Worm (Caenorhabditis elegans): Measurements from ENCODE around the gene C29F5.1.
A peak's percentile ranks its signal among the peaks of the same experiment; 100 is the strongest.

The C29F5.1 gene

ce11 chrII:6347341-6348118 lies 44.2 kb downstream of the C29F5.1 start, which contains the start of gene lgg-1:
lgg-1 (minus strand) TSS chrII:6347719.
- TF ChIP-seq elt-1 (tag; optimal IDR thresholded peaks at IDR 0.05) (no peak), crh-2 (tag; optimal IDR thresholded peaks at IDR 0.05) (peak; percentile 51), mab-5 (tag; optimal IDR thresholded peaks at IDR 0.05) (no peak), alr-1 (tag; optimal IDR thresholded peaks at IDR 0.05) (no peak), ama-1 (optimal IDR thresholded peaks at IDR 0.05) (peak; percentile 97), peb-1 (tag; optimal IDR thresholded peaks at IDR 0.05) (no peak), ZK546.5 (tag; optimal IDR thresholded peaks at IDR 0.05) (no peak), nhr-11 (tag; optimal IDR thresholded peaks at IDR 0.05) (no peak), fos-1 (tag; optimal IDR thresholded peaks at IDR 0.05) (peak; percentile 55), nhr-12 (tag; optimal IDR thresholded peaks at IDR 0.05) (no peak), nhr-6 (tag; optimal IDR thresholded peaks at IDR 0.05) (peak; percentile 48), mbf-1 (tag; optimal IDR thresholded peaks at IDR 0.05) (no peak), nhr-23 (tag; optimal IDR thresholded peaks at IDR 0.05) (no peak), lsy-2 (tag; optimal IDR thresholded peaks at IDR 0.05) (peak; percentile 36 to 59), R02D3.7 (tag; optimal IDR thresholded peaks at IDR 0.05) (no peak), ztf-11 (tag; optimal IDR thresholded peaks at IDR 0.05) (no peak), nhr-21 (tag; optimal IDR thresholded peaks at IDR 0.05) (peak; percentile 50), nhr-129 (tag; optimal IDR thresholded peaks at IDR 0.05) (peak; percentile 91), blmp-1 (tag; optimal IDR thresholded peaks at IDR 0.05; ENCODE audit: insufficient read depth) (peak; percentile 83), elt-3 (tag; optimal IDR thresholded peaks at IDR 0.05) (no peak), nhr-77 (tag; optimal IDR thresholded peaks at IDR 0.05) (no peak), F13H6.1 (tag; optimal IDR thresholded peaks at IDR 0.05) (no peak), ceh-82 (tag; optimal IDR thresholded peaks at IDR 0.05) (peak; percentile 28), skn-1 (tag; optimal IDR thresholded peaks at IDR 0.05) (no peak), ztf-4 (tag; optimal IDR thresholded peaks at IDR 0.05) (no peak), Y55F3AM.14 (GFP tag; optimal IDR thresholded peaks at IDR 0.05) (peak; percentile 36), egl-27 (tag; optimal IDR thresholded peaks at IDR 0.05) (peak; percentile 45), nhr-10 (tag; optimal IDR thresholded peaks at IDR 0.05) (no peak), ztf-1 (GFP tag; conservative IDR thresholded peaks at IDR 0.05) (no peak), unc-39 (tag; optimal IDR thresholded peaks at IDR 0.05) (no peak), lin-11 (tag; optimal IDR thresholded peaks at IDR 0.05) (peak; percentile 60), sem-4 (tag; optimal IDR thresholded peaks at IDR 0.05) (peak; percentile 9), dmd-4 (tag; optimal IDR thresholded peaks at IDR 0.05) (no peak), unc-55 (GFP tag; optimal IDR thresholded peaks at IDR 0.05) (peak; percentile 68), C34F6.9 (tag; optimal IDR thresholded peaks at IDR 0.05) (peak; percentile 81), gmeb-1 (tag; optimal IDR thresholded peaks at IDR 0.05) (no peak), aly-2 (tag; optimal IDR thresholded peaks at IDR 0.05) (no peak), snpc-4 (tag; optimal IDR thresholded peaks at IDR 0.05) (no peak), unc-62 (GFP tag; optimal IDR thresholded peaks at IDR 0.05) (peak; percentile 14), lin-13 (GFP tag; optimal IDR thresholded peaks at IDR 0.05) (peak; percentile 15), mdl-1 (tag; optimal IDR thresholded peaks at IDR 0.05) (peak; percentile 14 to 25), zag-1 (tag; optimal IDR thresholded peaks at IDR 0.05) (peak; percentile 71), lin-39 (tag; optimal IDR thresholded peaks at IDR 0.05) (no peak), sma-9 (GFP tag; optimal IDR thresholded peaks at IDR 0.05) (peak; percentile 51), sma-9 (tag; optimal IDR thresholded peaks at IDR 0.05) (no peak), nhr-25 (tag; optimal IDR thresholded peaks at IDR 0.05) (peak; percentile 55), sma-3 (GFP tag; optimal IDR thresholded peaks at IDR 0.05) (peak; percentile 35), nhr-237 (tag; optimal IDR thresholded peaks at IDR 0.05) (no peak), ceh-16 (tag; optimal IDR thresholded peaks at IDR 0.05) (no peak)

All from whole organism, L2 larva.